Fruit fly (Drosophila melanogaster) whole organism, embryonic: Measurements from ENCODE around the gene Vha36-3.

Experiments used
- Atf6 ChIP-seq: fragments of 200-800 bp; sonication (Bioruptor generic); IDR thresholded peaks from 2 replicates; pipeline ENCODE4 v1.3.6; 2022; ENCODE audit warnings: missing biosample characterization, missing genetic modification characterization
- B-H2 ChIP-seq: fragments of 200-800 bp; sonication (Bioruptor generic); optimal IDR thresholded peaks from 2 replicates; lab custom pipeline; 2018; ENCODE audit warnings: missing biosample characterization, mild to moderate bottlenecking, missing genetic modification characterization
- Bdp1 ChIP-seq: fragments of 200-800 bp; sonication (Bioruptor generic); optimal IDR thresholded peaks from 3 replicates; lab custom pipeline; 2016; ENCODE audit warnings: missing biosample characterization, missing genetic modification characterization
- Bteb2 ChIP-seq: fragments of 200-800 bp; sonication (Bioruptor generic); optimal IDR thresholded peaks from 2 replicates; lab custom pipeline; 2016; ENCODE audit warnings: missing biosample characterization, missing genetic modification characterization
- CG1024 ChIP-seq: fragments of 200-800 bp; sonication (Bioruptor generic); IDR thresholded peaks from 2 replicates; pipeline ENCODE4 v1.3.6; 2022; ENCODE audit warnings: missing biosample characterization, missing genetic modification characterization
- CG10565 ChIP-seq: fragments of 200-800 bp; sonication (Bioruptor generic); optimal IDR thresholded peaks from 3 replicates; lab custom pipeline; 2016; ENCODE audit warnings: missing biosample characterization, mild to moderate bottlenecking, missing genetic modification characterization
- CG11696 ChIP-seq: fragments of 200-800 bp; sonication (Bioruptor generic); IDR thresholded peaks from 2 replicates; pipeline ENCODE4 v1.3.6; 2022; ENCODE audit warnings: missing biosample characterization, missing genetic modification characterization
- CG13424 ChIP-seq: fragments of 200-800 bp; sonication (Bioruptor generic); optimal IDR thresholded peaks from 2 replicates; lab custom pipeline; 2019; ENCODE audit warnings: missing biosample characterization, mild to moderate bottlenecking, missing genetic modification characterization, moderate library complexity
- CG1602 ChIP-seq: fragments of 200-800 bp; sonication (Bioruptor generic); optimal IDR thresholded peaks from 3 replicates; lab custom pipeline; 2016; ENCODE audit warnings: missing biosample characterization, missing genetic modification characterization
- CG16779 ChIP-seq: fragments of 200-800 bp; sonication (Bioruptor generic); IDR thresholded peaks from 2 replicates; pipeline ENCODE4 v1.3.6; 2022; ENCODE audit warnings: missing biosample characterization, missing genetic modification characterization
- CG17186 ChIP-seq: fragments of 200-800 bp; sonication (Bioruptor generic); optimal IDR thresholded peaks from 3 replicates; lab custom pipeline; 2017; ENCODE audit warnings: missing biosample characterization, missing genetic modification reagents, missing genetic modification characterization
- CG18599 ChIP-seq: fragments of 200-800 bp; sonication (Bioruptor generic); optimal IDR thresholded peaks from 3 replicates; lab custom pipeline; 2017; ENCODE audit warnings: missing biosample characterization, missing genetic modification characterization, mild to moderate bottlenecking, moderate library complexity, missing genetic modification reagents
- CG18764 ChIP-seq: fragments of 200-800 bp; sonication (Bioruptor generic); optimal IDR thresholded peaks from 3 replicates; lab custom pipeline; 2016; ENCODE audit warnings: missing biosample characterization, missing genetic modification characterization
- CG4854 ChIP-seq: fragments of 200-800 bp; sonication (Bioruptor generic); optimal IDR thresholded peaks from 2 replicates; lab custom pipeline; 2016; ENCODE audit warnings: missing biosample characterization, missing genetic modification characterization, inconsistent platforms
- CG6813 ChIP-seq: fragments of 200-800 bp; sonication (Bioruptor generic); optimal IDR thresholded peaks from 2 replicates; lab custom pipeline; 2017; ENCODE audit warnings: missing biosample characterization, missing genetic modification characterization, mild to moderate bottlenecking, moderate library complexity, missing genetic modification reagents
- CG8089 ChIP-seq: fragments of 200-800 bp; sonication (Bioruptor generic); optimal IDR thresholded peaks from 3 replicates; lab custom pipeline; 2016; ENCODE audit warnings: missing biosample characterization, missing genetic modification characterization
- CG8281 ChIP-seq: fragments of 200-800 bp; sonication (Bioruptor generic); optimal IDR thresholded peaks from 2 replicates; lab custom pipeline; 2018; ENCODE audit warnings: missing biosample characterization, mild to moderate bottlenecking, missing genetic modification characterization, moderate library complexity
- CG8478 ChIP-seq: fragments of >200 bp; optimal IDR thresholded peaks from 2 replicates; lab custom pipeline; 2018
- CG8765 ChIP-seq: fragments of 200-800 bp; sonication (Bioruptor generic); IDR thresholded peaks from 2 replicates; pipeline ENCODE4 v1.3.6; 2022; ENCODE audit warnings: missing biosample characterization, missing genetic modification characterization
- CG8944 ChIP-seq: fragments of 200-800 bp; sonication (Bioruptor generic); optimal IDR thresholded peaks from 3 replicates; lab custom pipeline; 2016; ENCODE audit warnings: missing biosample characterization, missing genetic modification characterization
- CG9727 ChIP-seq: fragments of 200-800 bp; sonication (Bioruptor generic); optimal IDR thresholded peaks from 3 replicates; lab custom pipeline; 2017; ENCODE audit warnings: missing biosample characterization, mild to moderate bottlenecking, missing genetic modification characterization
- D19B ChIP-seq: fragments of 200-800 bp; sonication (Bioruptor generic); optimal IDR thresholded peaks from 2 replicates; lab custom pipeline; 2017; ENCODE audit warnings: missing biosample characterization, mild to moderate bottlenecking, missing genetic modification characterization
- Doc3 ChIP-seq: fragments of 200-800 bp; sonication (Bioruptor generic); IDR thresholded peaks from 3 replicates; pipeline ENCODE4 v1.3.6; 2022; ENCODE audit warnings: missing biosample characterization, missing genetic modification characterization; ENCODE audit not compliant: partially characterized antibody
- Elba2 ChIP-seq: fragments of 200-800 bp; sonication (Bioruptor generic); optimal IDR thresholded peaks from 3 replicates; lab custom pipeline; 2016; ENCODE audit warnings: missing biosample characterization, missing genetic modification characterization
- Lhr ChIP-seq: fragments of 200-800 bp; sonication (Bioruptor generic); optimal IDR thresholded peaks from 3 replicates; lab custom pipeline; 2017; ENCODE audit warnings: mild to moderate bottlenecking, missing biosample characterization, missing genetic modification reagents, missing genetic modification characterization
- MESR4 ChIP-seq: fragments of 200-800 bp; sonication (Bioruptor generic); optimal IDR thresholded peaks from 2 replicates; lab custom pipeline; 2018; ENCODE audit warnings: missing biosample characterization, mild to moderate bottlenecking, missing genetic modification characterization, moderate library complexity
- NFAT ChIP-seq: fragments of 200-800 bp; sonication (Bioruptor generic); IDR thresholded peaks from 2 replicates; pipeline ENCODE4 v1.3.6; 2022; ENCODE audit warnings: missing biosample characterization, missing genetic modification characterization
- Side ChIP-seq: fragments of 200-800 bp; sonication (Bioruptor generic); optimal IDR thresholded peaks from 2 replicates; lab custom pipeline; 2016; ENCODE audit warnings: missing biosample characterization, missing genetic modification characterization
- amos ChIP-seq: fragments of 200-800 bp; sonication (Bioruptor generic); IDR thresholded peaks from 2 replicates; pipeline ENCODE4 v1.3.6; 2022; ENCODE audit warnings: missing biosample characterization, missing genetic modification characterization; ENCODE audit not compliant: partially characterized antibody
- bcd ChIP-seq: fragments of 200-800 bp; sonication (Bioruptor generic); optimal IDR thresholded peaks from 2 replicates; lab custom pipeline; 2017; ENCODE audit warnings: missing biosample characterization, mild to moderate bottlenecking, missing genetic modification characterization
- crp ChIP-seq, 2 experiments: fragments of 200-800 bp; sonication (Bioruptor generic); optimal IDR thresholded peaks; 2 replicates in 1 of 2; 3 replicates in 1 of 2; lab custom pipeline; 2017; ENCODE audit warnings: missing biosample characterization in 2 of 2, missing genetic modification characterization in 2 of 2, mild to moderate bottlenecking in 1 of 2, moderate library complexity in 1 of 2
- gsb-n ChIP-seq: fragments of 200-800 bp; sonication (Bioruptor generic); optimal IDR thresholded peaks from 3 replicates; lab custom pipeline; 2018; ENCODE audit warnings: missing biosample characterization, mild to moderate bottlenecking, missing genetic modification characterization
- h ChIP-seq: fragments of >200 bp; optimal IDR thresholded peaks from 2 replicates; lab custom pipeline; 2017
- her ChIP-seq: fragments of 200-800 bp; sonication (Bioruptor generic); optimal IDR thresholded peaks from 2 replicates; lab custom pipeline; 2016; ENCODE audit warnings: missing biosample characterization, missing genetic modification characterization
- jigr1 ChIP-seq: fragments of 200-800 bp; sonication (Bioruptor generic); IDR thresholded peaks from 3 replicates; pipeline ENCODE4 v1.3.6; 2022; ENCODE audit warnings: missing biosample characterization, missing genetic modification characterization
- onecut ChIP-seq: fragments of 200-800 bp; sonication (Bioruptor generic); IDR thresholded peaks from 2 replicates; pipeline ENCODE4 v1.3.6; 2022; ENCODE audit warnings: missing biosample characterization, missing genetic modification characterization
- peb ChIP-seq: fragments of 200-800 bp; sonication (Bioruptor generic); IDR thresholded peaks from 2 replicates; pipeline ENCODE4 v1.3.6; 2022; ENCODE audit warnings: missing biosample characterization, missing genetic modification characterization
- pho ChIP-seq: fragments of 200-800 bp; sonication (Bioruptor generic); optimal IDR thresholded peaks from 2 replicates; lab custom pipeline; 2016; ENCODE audit warnings: missing biosample characterization, missing genetic modification characterization
- pita ChIP-seq: fragments of 200-800 bp; sonication (Bioruptor generic); optimal IDR thresholded peaks from 2 replicates; lab custom pipeline; 2017; ENCODE audit warnings: missing biosample characterization, mild to moderate bottlenecking, missing genetic modification characterization
- prd ChIP-seq, 3 experiments: fragments of >200 bp in 2 of 3; fragments of 200-800 bp in 1 of 3; sonication (Bioruptor generic) in 1 of 3; optimal IDR thresholded peaks in 2 of 3; IDR thresholded peaks in 1 of 3; 2 replicates in 2 of 3; 3 replicates in 1 of 3; pipeline versions ENCODE4 v1.3.6 to Lab custom; 2017 to 2022; ENCODE audit warnings: missing biosample characterization in 1 of 3, missing genetic modification characterization in 1 of 3
- slbo ChIP-seq: fragments of 200-800 bp; sonication (Bioruptor generic); IDR thresholded peaks from 2 replicates; pipeline ENCODE4 v1.3.6; 2022; ENCODE audit warnings: missing biosample characterization, missing genetic modification characterization
- so ChIP-seq: fragments of 200-800 bp; sonication (Bioruptor generic); IDR thresholded peaks from 3 replicates; pipeline ENCODE4 v1.3.6; 2022; ENCODE audit warnings: missing biosample characterization, missing genetic modification characterization
- sqz ChIP-seq: fragments of 200-800 bp; sonication (Bioruptor generic); optimal IDR thresholded peaks from 3 replicates; lab custom pipeline; 2018; ENCODE audit warnings: missing biosample characterization, mild to moderate bottlenecking, missing genetic modification characterization
- sr ChIP-seq: fragments of 200-800 bp; sonication (Bioruptor generic); IDR thresholded peaks from 3 replicates; pipeline ENCODE4 v1.3.6; 2022; ENCODE audit warnings: missing biosample characterization, missing genetic modification characterization
- stc ChIP-seq: fragments of 200-800 bp; sonication (Bioruptor generic); IDR thresholded peaks from 2 replicates; pipeline ENCODE4 v1.3.6; 2022; ENCODE audit warnings: missing biosample characterization, missing genetic modification characterization
- trh ChIP-seq: fragments of 200-800 bp; sonication (Bioruptor generic); optimal IDR thresholded peaks from 2 replicates; lab custom pipeline; 2016; ENCODE audit warnings: missing biosample characterization, missing genetic modification characterization
- ttk ChIP-seq: fragments of 200-800 bp; sonication (Bioruptor generic); IDR thresholded peaks from 2 replicates; pipeline ENCODE4 v2.1.2; 2022; ENCODE audit warnings: missing biosample characterization, missing genetic modification characterization
- tx ChIP-seq: fragments of 200-800 bp; sonication (Bioruptor generic); optimal IDR thresholded peaks from 2 replicates; lab custom pipeline; 2016; ENCODE audit warnings: missing biosample characterization, missing genetic modification characterization
- usp ChIP-seq: fragments of >200 bp; optimal IDR thresholded peaks from 2 replicates; lab custom pipeline; 2017; ENCODE audit warnings: missing biosample characterization, missing genetic modification characterization
- zen2 ChIP-seq: fragments of 200-800 bp; sonication (Bioruptor generic); IDR thresholded peaks from 3 replicates; pipeline ENCODE4 v1.3.6; 2022; ENCODE audit warnings: missing biosample characterization, missing genetic modification characterization; ENCODE audit not compliant: partially characterized antibody

Vha36-3 gene

DNA sequence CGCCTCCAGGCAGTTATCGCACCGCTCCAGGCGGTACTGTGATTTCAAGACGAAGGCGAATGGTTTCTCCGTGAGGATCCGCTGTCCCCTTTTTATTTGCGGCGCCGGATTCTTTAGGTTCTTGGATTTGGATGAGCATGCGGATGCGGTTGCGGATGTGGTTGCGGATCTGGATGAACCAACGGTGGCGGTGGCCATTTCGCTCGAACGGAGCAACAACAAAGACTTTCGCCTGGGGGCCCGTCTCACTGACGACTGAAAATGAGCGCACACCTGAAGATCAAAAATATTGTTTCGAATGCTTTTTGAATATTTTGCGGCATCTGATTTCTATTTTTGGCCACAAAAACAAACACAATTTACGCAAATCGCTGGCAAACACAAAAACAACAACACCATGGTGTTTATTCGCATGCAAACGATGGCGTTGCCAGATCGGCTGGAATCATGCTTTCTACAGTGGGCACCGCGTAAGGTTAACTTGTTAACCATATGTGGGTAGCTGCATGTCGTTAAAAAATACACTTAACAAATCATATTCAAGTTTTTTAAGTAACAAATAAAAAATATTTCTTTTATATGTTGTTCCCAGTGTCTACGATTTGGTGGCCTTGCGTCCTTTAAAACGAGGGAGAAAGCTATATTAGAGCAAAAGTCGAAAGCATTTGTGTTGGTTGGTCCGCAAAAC lies 28.3 kb upstream of the Vha36-3 start, which contains the start of gene Smyd3 (continued):
- peak; percentile 69; the same call in 1 of the 2 replicates for TF ChIP-seq ttk (GFP tag; lab: Robert Waterston, UW)
- peak; percentile 32 for TF ChIP-seq CG8089 (GFP tag; lab: Kevin White, UChicago)
- TF ChIP-seq CG8281 = peak; percentile 1
- TF ChIP-seq CG18764 (GFP tag; lab: Kevin White, UChicago) = peak; percentile 58
- TF ChIP-seq CG13424 (tag; lab: Kevin White, UChicago) = peak; percentile 73
- TF ChIP-seq h (lab: Kevin White, UChicago) = no peak
- peak in 1 of 2 experiments; percentile 34 for TF ChIP-seq crp (GFP tag; optimal IDR thresholded peaks at IDR 0.05; lab: Kevin White, UChicago)
- TF ChIP-seq amos = no peak
- peak; percentile 68 for TF ChIP-seq MESR4 (GFP tag; lab: Kevin White, UChicago)
- TF ChIP-seq Bdp1 (GFP tag; lab: Kevin White, UChicago) = peak; percentile 74
- TF ChIP-seq CG8478 (lab: Kevin White, UChicago) = no peak
- TF ChIP-seq slbo = peak; percentile 88
- TF ChIP-seq CG8944 (GFP tag; lab: Kevin White, UChicago) = peak; percentile 67
- TF ChIP-seq CG4854 = peak; percentile 77
- 0 out of 2 replicates have a peak, but pooled peaks have one; percentile 35 for TF ChIP-seq peb (GFP tag; lab: Robert Waterston, UW)
- peak; percentile 73 for TF ChIP-seq pho (GFP tag; lab: Kevin White, UChicago)
- TF ChIP-seq sr (GFP tag; lab: Robert Waterston, UW) = peak; percentile 31; the same call in 1 of the 3 replicates
- TF ChIP-seq trh = no peak
- TF ChIP-seq D19B (GFP tag; lab: Kevin White, UChicago) = no peak
- peak; percentile 60 for TF ChIP-seq CG1024 (GFP tag; lab: Robert Waterston, UW)
- peak; percentile 61 for TF ChIP-seq CG8765 (GFP tag; lab: Robert Waterston, UW)
- TF ChIP-seq so (GFP tag; lab: Robert Waterston, UW) = peak; percentile 69; the same call in 1 of the 3 replicates
- TF ChIP-seq Lhr (GFP tag; lab: Kevin White, UChicago) = no peak
- TF ChIP-seq CG11696 (GFP tag; lab: Robert Waterston, UW) = peak; percentile 70
- no peak for TF ChIP-seq gsb-n
- no peak for TF ChIP-seq prd (optimal IDR thresholded peaks at IDR 0.05; lab: Kevin White, UChicago)
- TF ChIP-seq prd (GFP tag; IDR thresholded peaks at IDR 0.05; lab: Robert Waterston, UW) = peak; percentile 86
- TF ChIP-seq CG16779 = 0 out of 2 replicates have a peak, but pooled peaks have one; percentile 53
- no peak for TF ChIP-seq Doc3 (GFP tag; lab: Robert Waterston, UW)
- TF ChIP-seq CG17186 (GFP tag; lab: Kevin White, UChicago) = no peak
- TF ChIP-seq bcd (GFP tag; lab: Kevin White, UChicago) = peak; percentile 67
- peak; percentile 84 for TF ChIP-seq Atf6 (GFP tag; lab: Robert Waterston, UW)
- TF ChIP-seq onecut (GFP tag; lab: Robert Waterston, UW) = peak; percentile 55
- TF ChIP-seq tx = peak; percentile 48
- peak; percentile 73 for TF ChIP-seq CG9727 (GFP tag; lab: Kevin White, UChicago)
- peak; percentile 52 for TF ChIP-seq B-H2 (GFP tag; lab: Kevin White, UChicago)
- peak; percentile 87 for TF ChIP-seq NFAT (GFP tag; lab: Robert Waterston, UW)
- no peak for TF ChIP-seq zen2
- TF ChIP-seq sqz = no peak
- TF ChIP-seq Elba2 (GFP tag; lab: Kevin White, UChicago) = no peak
- peak; percentile 69 for TF ChIP-seq Bteb2
- TF ChIP-seq CG6813 = peak; percentile 72
- peak; percentile 67 for TF ChIP-seq her (GFP tag; lab: Kevin White, UChicago)
- TF ChIP-seq CG1602 (GFP tag; lab: Kevin White, UChicago) = peak; percentile 71
- peak; percentile 84 for TF ChIP-seq CG18599
- no peak for TF ChIP-seq CG10565
- TF ChIP-seq usp (GFP tag; lab: Kevin White, UChicago) = no peak
- TF ChIP-seq Side (GFP tag; lab: Kevin White, UChicago) = peak; percentile 62
- peak; percentile 79; the same call in 1 of the 2 replicates for TF ChIP-seq stc (GFP tag; lab: Robert Waterston, UW)
- TF ChIP-seq pita (GFP tag; lab: Kevin White, UChicago) = no peak
- TF ChIP-seq jigr1 (GFP tag; lab: Robert Waterston, UW) = no peak
